Fruit fly (Drosophila melanogaster) whole organism: ENCODE data around the gene CG45154.

Experiments used
- CG8478 ChIP-seq: fragments of >200 bp; optimal IDR thresholded peaks from 2 replicates; lab custom pipeline; 2018; ENCODE audit warnings: inconsistent platforms
- Dll ChIP-seq: fragments of >200 bp; optimal IDR thresholded peaks from 2 replicates; lab custom pipeline; 2017
- EcR ChIP-seq, 2 experiments: fragments of >200 bp; optimal IDR thresholded peaks; 2 replicates each; lab custom pipeline; 2017; ENCODE audit warnings: missing biosample characterization in 2 of 2, missing genetic modification characterization in 2 of 2, missing genetic modification reagents in 2 of 2
- pan ChIP-seq: fragments of >200 bp; optimal IDR thresholded peaks from 2 replicates; lab custom pipeline; 2017
- psq ChIP-seq: fragments of >200 bp; optimal IDR thresholded peaks from 2 replicates; lab custom pipeline; 2017
- usp ChIP-seq: fragments of >200 bp; optimal IDR thresholded peaks from 2 replicates; lab custom pipeline; 2017; ENCODE audit warnings: missing biosample characterization, missing genetic modification characterization, mixed read lengths

DNA sequence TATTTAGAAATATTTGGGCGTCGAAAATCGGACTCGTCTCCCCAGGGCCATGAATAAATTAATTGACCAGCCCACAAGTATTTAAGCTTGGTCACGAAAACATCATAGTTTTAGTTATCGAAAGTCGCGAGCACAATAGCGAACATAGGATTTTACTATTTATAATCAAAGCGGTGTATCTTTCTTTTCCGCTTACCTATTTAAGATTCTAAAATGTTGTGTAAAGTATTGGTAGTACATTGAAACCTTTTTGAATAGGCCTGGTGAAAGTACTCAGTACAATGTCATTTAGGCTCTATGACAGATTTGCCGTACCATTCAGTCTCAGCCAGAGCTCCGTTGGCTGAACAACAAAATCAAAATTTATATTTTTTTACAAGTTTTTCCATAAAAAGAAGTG is 46.1 kb upstream of the CG45154 start, which contains the start of gene ccb:
- TF ChIP-seq usp (GFP tag; lab: Kevin White, UChicago) (no peak), Dll (no peak), pan (lab: Kevin White, UChicago) (no peak), CG8478 (no peak), EcR (GFP tag; optimal IDR thresholded peaks at IDR 0.05; lab: Kevin White, UChicago) (no peak), psq (lab: Kevin White, UChicago) (no peak)
